Worm (Caenorhabditis elegans) whole organism, L2 larva: ENCODE data around the gene Y54G11A.19.
A peak's percentile ranks its signal among the peaks of the same experiment; 100 is the strongest.

Experiments
- C34F6.9 ChIP-seq: fragments of 150-350 bp; optimal IDR thresholded peaks from 2 replicates; lab custom pipeline; 2014; ENCODE audit warnings: missing biosample characterization, missing genetic modification characterization
- R02D3.7 ChIP-seq: fragments of 150-350 bp; optimal IDR thresholded peaks from 2 replicates; lab custom pipeline; 2014; ENCODE audit warnings: missing biosample characterization, missing genetic modification characterization
- Y55F3AM.14 ChIP-seq: fragments of 200-800 bp; sonication (Bioruptor generic); optimal IDR thresholded peaks from 2 replicates; lab custom pipeline; 2018; ENCODE audit warnings: mild to moderate bottlenecking, missing genetic modification characterization, missing compliant biosample characterization
- ZK546.5 ChIP-seq: sonication (generic microtip); optimal IDR thresholded peaks from 2 replicates; lab custom pipeline; 2017; ENCODE audit warnings: missing biosample characterization, missing genetic modification characterization
- alr-1 ChIP-seq: fragments of 150-350 bp; optimal IDR thresholded peaks from 2 replicates; lab custom pipeline; 2014; ENCODE audit warnings: missing biosample characterization, missing genetic modification characterization
- aly-2 ChIP-seq: fragments of 150-350 bp; optimal IDR thresholded peaks from 2 replicates; lab custom pipeline; 2014; ENCODE audit warnings: missing biosample characterization, missing genetic modification characterization
- blmp-1 ChIP-seq: sonication (generic microtip); optimal IDR thresholded peaks from 2 replicates; lab custom pipeline; 2017; ENCODE audit warnings: missing genetic modification characterization, mild to moderate bottlenecking, missing compliant biosample characterization, antibody characterized with exemption, moderate library complexity; ENCODE audit not compliant: insufficient read depth
- ceh-16 ChIP-seq: fragments of 150-350 bp; optimal IDR thresholded peaks from 2 replicates; lab custom pipeline; 2014; ENCODE audit warnings: missing biosample characterization, missing genetic modification characterization
- ceh-82 ChIP-seq: fragments of 150-350 bp; optimal IDR thresholded peaks from 2 replicates; lab custom pipeline; 2014; ENCODE audit warnings: missing biosample characterization, missing genetic modification characterization
- egl-27 ChIP-seq: sonication (generic microtip); optimal IDR thresholded peaks from 3 replicates; lab custom pipeline; 2017; ENCODE audit warnings: missing biosample characterization, missing genetic modification reagents, missing genetic modification characterization
- elt-1 ChIP-seq: fragments of 150-350 bp; optimal IDR thresholded peaks from 2 replicates; lab custom pipeline; 2014; ENCODE audit warnings: missing biosample characterization, missing genetic modification characterization
- elt-3 ChIP-seq: sonication (generic microtip); optimal IDR thresholded peaks from 2 replicates; lab custom pipeline; 2017; ENCODE audit warnings: missing biosample characterization, missing genetic modification characterization
- fos-1 ChIP-seq: fragments of 150-350 bp; optimal IDR thresholded peaks from 2 replicates; lab custom pipeline; 2014; ENCODE audit warnings: missing biosample characterization, missing genetic modification characterization
- gmeb-1 ChIP-seq: fragments of 150-350 bp; optimal IDR thresholded peaks from 2 replicates; lab custom pipeline; 2014; ENCODE audit warnings: missing biosample characterization, missing genetic modification characterization
- lin-11 ChIP-seq: fragments of 150-350 bp; sonication (generic microtip); optimal IDR thresholded peaks from 2 replicates; lab custom pipeline; 2014; ENCODE audit warnings: missing biosample characterization, missing genetic modification characterization, inconsistent platforms, mixed read lengths
- lin-13 ChIP-seq: fragments of 150-350 bp; optimal IDR thresholded peaks from 2 replicates; lab custom pipeline; 2014; ENCODE audit warnings: missing biosample characterization, missing genetic modification reagents, missing genetic modification characterization
- lin-39 ChIP-seq: fragments of 150-350 bp; optimal IDR thresholded peaks from 2 replicates; lab custom pipeline; 2014; ENCODE audit warnings: missing biosample characterization, missing genetic modification reagents, missing genetic modification characterization
- lsy-2 ChIP-seq, 2 experiments: fragments of 150-350 bp in 1 of 2; sonication (generic microtip) in 1 of 2; optimal IDR thresholded peaks; 2 replicates each; lab custom pipeline; 2014 to 2017; ENCODE audit warnings: missing biosample characterization in 2 of 2, missing genetic modification characterization in 2 of 2
- mab-5 ChIP-seq: fragments of 150-350 bp; optimal IDR thresholded peaks from 2 replicates; lab custom pipeline; 2014; ENCODE audit warnings: missing biosample characterization, missing genetic modification characterization
- mbf-1 ChIP-seq: sonication (generic microtip); optimal IDR thresholded peaks from 2 replicates; lab custom pipeline; 2017; ENCODE audit warnings: missing biosample characterization, missing genetic modification characterization
- nhr-11 ChIP-seq: fragments of 150-350 bp; optimal IDR thresholded peaks from 2 replicates; lab custom pipeline; 2014; ENCODE audit warnings: missing biosample characterization, missing genetic modification characterization
- nhr-12 ChIP-seq: fragments of 150-350 bp; optimal IDR thresholded peaks from 2 replicates; lab custom pipeline; 2014; ENCODE audit warnings: missing biosample characterization, missing genetic modification characterization
- nhr-23 ChIP-seq: fragments of 150-350 bp; optimal IDR thresholded peaks from 2 replicates; lab custom pipeline; 2014; ENCODE audit warnings: missing biosample characterization, missing genetic modification reagents, missing genetic modification characterization
- nhr-237 ChIP-seq: fragments of 150-350 bp; optimal IDR thresholded peaks from 2 replicates; lab custom pipeline; 2014; ENCODE audit warnings: missing biosample characterization, missing genetic modification characterization
- nhr-25 ChIP-seq: fragments of 150-350 bp; sonication (generic microtip); optimal IDR thresholded peaks from 3 replicates; lab custom pipeline; 2014; ENCODE audit warnings: missing biosample characterization, missing genetic modification characterization
- nhr-6 ChIP-seq: fragments of 150-350 bp; optimal IDR thresholded peaks from 2 replicates; lab custom pipeline; 2014; ENCODE audit warnings: missing biosample characterization, missing genetic modification characterization
- nhr-77 ChIP-seq: fragments of 150-350 bp; optimal IDR thresholded peaks from 2 replicates; lab custom pipeline; 2014; ENCODE audit warnings: missing biosample characterization, missing genetic modification characterization
- peb-1 ChIP-seq: fragments of 150-350 bp; optimal IDR thresholded peaks from 2 replicates; lab custom pipeline; 2014; ENCODE audit warnings: missing biosample characterization, missing genetic modification characterization
- skn-1 ChIP-seq: sonication (generic microtip); optimal IDR thresholded peaks from 2 replicates; lab custom pipeline; 2017; ENCODE audit warnings: missing biosample characterization, missing genetic modification characterization
- sma-3 ChIP-seq: sonication (generic microtip); optimal IDR thresholded peaks from 2 replicates; lab custom pipeline; 2016; ENCODE audit warnings: missing genetic modification reagents, missing genetic modification characterization, missing compliant biosample characterization
- sma-9 ChIP-seq, 2 experiments: fragments of 150-350 bp in 1 of 2; sonication (generic microtip) in 1 of 2; optimal IDR thresholded peaks; 2 replicates each; lab custom pipeline; 2014 to 2016; ENCODE audit warnings: missing genetic modification characterization in 2 of 2, mild to moderate bottlenecking in 1 of 2, missing biosample characterization in 1 of 2, missing compliant biosample characterization in 1 of 2, missing genetic modification reagents in 1 of 2, moderate library complexity in 1 of 2
- snpc-4 ChIP-seq: fragments of 150-350 bp; optimal IDR thresholded peaks from 2 replicates; lab custom pipeline; 2014; ENCODE audit warnings: missing biosample characterization, missing genetic modification characterization
- unc-39 ChIP-seq: fragments of 150-350 bp; optimal IDR thresholded peaks from 2 replicates; lab custom pipeline; 2014; ENCODE audit warnings: missing biosample characterization, missing genetic modification characterization
- unc-55 ChIP-seq: fragments of 150-350 bp; sonication (generic microtip); optimal IDR thresholded peaks from 3 replicates; lab custom pipeline; 2014; ENCODE audit warnings: missing biosample characterization, missing genetic modification reagents, missing genetic modification characterization
- unc-62 ChIP-seq: fragments of 150-350 bp; optimal IDR thresholded peaks from 2 replicates; lab custom pipeline; 2014; ENCODE audit warnings: missing biosample characterization, missing genetic modification reagents, missing genetic modification characterization
- zag-1 ChIP-seq: fragments of 150-350 bp; optimal IDR thresholded peaks from 2 replicates; lab custom pipeline; 2014; ENCODE audit warnings: missing biosample characterization, missing genetic modification characterization
- ztf-11 ChIP-seq: sonication (generic microtip); optimal IDR thresholded peaks from 2 replicates; lab custom pipeline; 2017; ENCODE audit warnings: missing biosample characterization, missing genetic modification characterization
- ztf-4 ChIP-seq: fragments of 150-350 bp; optimal IDR thresholded peaks from 2 replicates; lab custom pipeline; 2014; ENCODE audit warnings: missing biosample characterization, missing genetic modification characterization

Y54G11A.19 gene

ce11 chrII:14294390-14294789 is 37.7 kb upstream of the Y54G11A.19 start:
- TF ChIP-seq nhr-77 (no peak), ztf-11 (tag; lab: Kevin White, UChicago) (no peak), blmp-1 (no peak), sma-3 (GFP tag; lab: Kevin White, UChicago) (no peak), nhr-23 (tag; lab: Kevin White, UChicago) (no peak), unc-55 (GFP tag; lab: Kevin White, UChicago) (no peak), ceh-82 (tag; lab: Kevin White, UChicago) (no peak), nhr-25 (tag; lab: Kevin White, UChicago) (no peak), mbf-1 (tag; lab: Kevin White, UChicago) (no peak), lin-39 (no peak), ceh-16 (tag; lab: Kevin White, UChicago) (no peak), sma-9 (GFP tag; optimal IDR thresholded peaks at IDR 0.05; lab: Kevin White, UChicago) (no peak), sma-9 (tag; optimal IDR thresholded peaks at IDR 0.05; lab: Kevin White, UChicago) (no peak), nhr-11 (tag; lab: Kevin White, UChicago) (no peak), elt-3 (tag; lab: Kevin White, UChicago) (no peak), C34F6.9 (tag; lab: Kevin White, UChicago) (no peak), unc-62 (no peak), Y55F3AM.14 (GFP tag; lab: Kevin White, UChicago) (no peak), elt-1 (no peak), peb-1 (tag; lab: Kevin White, UChicago) (no peak)

ce11 chrII:14292519-14292918 is 35.8 kb upstream of the Y54G11A.19 start, which contains the start of gene Y54G11A.4:
Gene Y54G11A.4, plus strand, starts transcription at chrII:14292819.
- TF ChIP-seq sma-9 (GFP tag; optimal IDR thresholded peaks at IDR 0.05; lab: Kevin White, UChicago) (peak; percentile 58), sma-9 (tag; optimal IDR thresholded peaks at IDR 0.05; lab: Kevin White, UChicago) (no peak), alr-1 (no peak)

ce11 chrII:14290846-14291245 is 34.2 kb upstream of the Y54G11A.19 start:
- TF ChIP-seq unc-39: no peak
- TF ChIP-seq sma-9 (GFP tag; optimal IDR thresholded peaks at IDR 0.05; lab: Kevin White, UChicago): peak; percentile 46
- TF ChIP-seq sma-9 (tag; optimal IDR thresholded peaks at IDR 0.05; lab: Kevin White, UChicago): no peak
- TF ChIP-seq nhr-6 (tag; lab: Kevin White, UChicago): no peak
- no peak for TF ChIP-seq aly-2 (tag; lab: Kevin White, UChicago)
- TF ChIP-seq zag-1 (tag; lab: Kevin White, UChicago): no peak
- TF ChIP-seq ZK546.5 (tag; lab: Kevin White, UChicago): no peak
- TF ChIP-seq alr-1: no peak
- TF ChIP-seq lsy-2 (tag; optimal IDR thresholded peaks at IDR 0.05; lab: Kevin White, UChicago): no peak
- TF ChIP-seq mab-5 (tag; lab: Kevin White, UChicago): no peak
- TF ChIP-seq unc-55 (GFP tag; lab: Kevin White, UChicago): no peak
- TF ChIP-seq skn-1: peak; percentile 59
- TF ChIP-seq gmeb-1 (tag; lab: Kevin White, UChicago): peak; percentile 22
- TF ChIP-seq ztf-4 (tag; lab: Kevin White, UChicago): no peak
- TF ChIP-seq nhr-25 (tag; lab: Kevin White, UChicago): no peak
- TF ChIP-seq lin-11 (tag; lab: Kevin White, UChicago): no peak
- no peak for TF ChIP-seq snpc-4
- TF ChIP-seq egl-27 (tag; lab: Kevin White, UChicago): no peak
- no peak for TF ChIP-seq ceh-82 (tag; lab: Kevin White, UChicago)
- no peak for TF ChIP-seq lin-39
- TF ChIP-seq nhr-237 (tag; lab: Kevin White, UChicago): no peak
- TF ChIP-seq R02D3.7 (tag; lab: Kevin White, UChicago): no peak
- no peak for TF ChIP-seq peb-1 (tag; lab: Kevin White, UChicago)
- no peak for TF ChIP-seq nhr-12 (tag; lab: Kevin White, UChicago)
- TF ChIP-seq elt-1: no peak
- peak; percentile 24 for TF ChIP-seq fos-1 (tag; lab: Kevin White, UChicago)
- no peak for TF ChIP-seq lin-13 (GFP tag; lab: Kevin White, UChicago)
- TF ChIP-seq C34F6.9 (tag; lab: Kevin White, UChicago): peak; percentile 19

ce11 chrII:14288968-14289367 is 32.3 kb upstream of the Y54G11A.19 start, which contains the start of gene srh-42:
Gene srh-42, minus strand, starts transcription at chrII:14289068.
- TF ChIP-seq ZK546.5 (tag; lab: Kevin White, UChicago): no peak
- TF ChIP-seq mbf-1 (tag; lab: Kevin White, UChicago): no peak
- no peak for TF ChIP-seq unc-55 (GFP tag; lab: Kevin White, UChicago)
- TF ChIP-seq elt-3 (tag; lab: Kevin White, UChicago): no peak
- TF ChIP-seq sma-3 (GFP tag; lab: Kevin White, UChicago): no peak
- TF ChIP-seq peb-1 (tag; lab: Kevin White, UChicago): no peak
- no peak for TF ChIP-seq blmp-1
- no peak for TF ChIP-seq fos-1 (tag; lab: Kevin White, UChicago)
- TF ChIP-seq lin-39: no peak
- TF ChIP-seq nhr-77: no peak
- TF ChIP-seq ztf-11 (tag; lab: Kevin White, UChicago): no peak
- no peak for TF ChIP-seq C34F6.9 (tag; lab: Kevin White, UChicago)
- TF ChIP-seq ztf-4 (tag; lab: Kevin White, UChicago): no peak
- TF ChIP-seq nhr-237 (tag; lab: Kevin White, UChicago): no peak
